Worm (Caenorhabditis elegans): ENCODE measurements around the gene C53A3.1.
A peak's percentile ranks its signal among the peaks of the same experiment; 100 is the strongest.

Gene C53A3.1

DNA sequence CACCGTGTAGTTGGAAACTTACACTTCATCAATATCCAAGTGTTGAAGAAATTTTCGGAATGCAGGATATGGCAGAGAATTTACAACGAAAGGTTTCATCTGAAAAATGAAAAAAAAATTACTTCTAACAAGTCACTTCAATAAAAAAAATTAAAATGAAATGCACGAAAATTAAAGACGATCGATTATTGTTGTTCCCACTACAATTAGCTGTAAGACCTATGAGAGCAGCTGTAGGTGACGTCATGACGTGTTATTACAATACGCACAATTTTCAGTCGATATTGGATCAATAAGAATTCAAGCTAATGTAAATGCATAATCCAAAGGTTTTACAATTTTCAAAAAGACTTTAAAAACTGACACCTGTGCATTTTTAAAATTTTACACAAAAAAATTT lies at the start of gene C53A3.1:
Gene C53A3.1, minus strand, starts transcription at position 101 of the 400 bp plus-strand sequence.
- TF ChIP-seq lin-38 (GFP tag; IDR thresholded peaks at IDR 0.05): no peak
- no peak for TF ChIP-seq mdl-1 (tag; optimal IDR thresholded peaks at IDR 0.05)
- TF ChIP-seq lin-1 (GFP tag; IDR thresholded peaks at IDR 0.05): no peak
- TF ChIP-seq ctbp-1 (GFP tag; IDR thresholded peaks at IDR 0.05): no peak
- no peak for TF ChIP-seq T26A8.4 (GFP tag; IDR thresholded peaks at IDR 0.05)
- no peak for TF ChIP-seq unc-62 (GFP tag; optimal IDR thresholded peaks at IDR 0.05 in 1 of 2)
- TF ChIP-seq unc-62 (tag; optimal IDR thresholded peaks at IDR 0.05): no peak
- TF ChIP-seq nhr-25 (tag; optimal IDR thresholded peaks at IDR 0.05; ENCODE audit: borderline replicate concordance, insufficient read depth): no peak
- no peak for TF ChIP-seq Y5F2A.4 (GFP tag; optimal IDR thresholded peaks at IDR 0.05)
- no peak for TF ChIP-seq nhr-28 (tag; optimal IDR thresholded peaks at IDR 0.05)
- no peak for TF ChIP-seq lin-15B (tag; optimal IDR thresholded peaks at IDR 0.05)

DNA sequence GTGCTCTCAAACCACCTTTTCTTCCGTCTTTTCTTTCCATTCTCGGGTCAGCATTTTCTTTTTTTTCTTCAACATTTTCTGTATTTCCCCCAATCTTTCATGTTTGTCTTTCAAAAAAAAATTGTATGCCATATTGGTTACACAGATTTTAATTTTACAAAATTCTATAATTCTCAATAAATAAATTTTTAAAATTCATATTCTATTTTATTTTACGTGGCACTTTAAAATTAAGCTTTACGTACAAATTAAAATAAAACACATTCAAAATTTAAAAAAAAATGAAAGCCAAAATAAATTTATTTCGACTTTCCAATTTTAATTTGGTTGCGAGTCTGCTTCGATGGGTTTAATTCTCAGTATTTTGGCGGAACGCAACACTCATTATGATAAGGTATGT lies 45.4 kb upstream of the C53A3.1 start, which contains the start of gene ZC250.5:
Gene ZC250.5, plus strand, starts transcription at position 301 of the 400 bp plus-strand sequence.
- no peak for TF ChIP-seq F37D6.2 (tag; optimal IDR thresholded peaks at IDR 0.05)
- TF ChIP-seq madf-9 (GFP tag; conservative IDR thresholded peaks at IDR 0.05): no peak
- no peak for TF ChIP-seq nhr-42 (GFP tag; IDR thresholded peaks at IDR 0.05)
- TF ChIP-seq mep-1 (tag; optimal IDR thresholded peaks at IDR 0.05): no peak
- no peak for TF ChIP-seq ceh-62 (tag; optimal IDR thresholded peaks at IDR 0.05)
- no peak for TF ChIP-seq lin-39 (tag; optimal IDR thresholded peaks at IDR 0.05)
- TF ChIP-seq dpl-1 (GFP tag; optimal IDR thresholded peaks at IDR 0.05): no peak
- no peak for TF ChIP-seq nhr-6 (tag; optimal IDR thresholded peaks at IDR 0.05)
- TF ChIP-seq Y105C5A.15 (GFP tag; IDR thresholded peaks at IDR 0.05): no peak
- no peak for TF ChIP-seq F10B5.3 (tag; optimal IDR thresholded peaks at IDR 0.05)
- no peak for TF ChIP-seq saeg-2 (GFP tag; IDR thresholded peaks at IDR 0.05)
- TF ChIP-seq ztf-11 (tag; optimal IDR thresholded peaks at IDR 0.05): no peak
- no peak for TF ChIP-seq daf-19 (GFP tag; conservative IDR thresholded peaks at IDR 0.05)
- TF ChIP-seq dve-1 (tag; optimal IDR thresholded peaks at IDR 0.05; ENCODE audit: insufficient read depth): no peak

ce11 chrV:5799373-5799772 lies 39.3 kb upstream of the C53A3.1 start, which contains the start of gene cyn-17:
TSS of gene cyn-17 (plus strand) at chrV:5799673.
- TF ChIP-seq sdz-12 (GFP tag; optimal IDR thresholded peaks at IDR 0.05): no peak
- no peak for TF ChIP-seq ceh-20 (GFP tag; IDR thresholded peaks at IDR 0.05)
- TF ChIP-seq saeg-2 (GFP tag; IDR thresholded peaks at IDR 0.05): no peak
- TF ChIP-seq nhr-28 (tag; optimal IDR thresholded peaks at IDR 0.05): no peak
- no peak for TF ChIP-seq cey-2 (tag; optimal IDR thresholded peaks at IDR 0.05; ENCODE audit: borderline replicate concordance, insufficient read depth)
- no peak for TF ChIP-seq lin-38 (GFP tag; IDR thresholded peaks at IDR 0.05)
- no peak for TF ChIP-seq skn-1 (tag; optimal IDR thresholded peaks at IDR 0.05)
- no peak for TF ChIP-seq gei-8 (GFP tag; optimal IDR thresholded peaks at IDR 0.05)
- no peak for TF ChIP-seq F49E8.2 (tag; optimal IDR thresholded peaks at IDR 0.05; ENCODE audit: borderline replicate concordance)

- TF ChIP-seq set-16 (GFP tag; IDR thresholded peaks at IDR 0.05) (no peak), aha-1 (tag) (peak; percentile 52)
These were observed 38.1 kb upstream of the C53A3.1 start, which contains the start of gene nstp-3 for ce11 chrV:5798132-5798531. TSS of gene nstp-3 (minus strand) at chrV:5798232.

DNA sequence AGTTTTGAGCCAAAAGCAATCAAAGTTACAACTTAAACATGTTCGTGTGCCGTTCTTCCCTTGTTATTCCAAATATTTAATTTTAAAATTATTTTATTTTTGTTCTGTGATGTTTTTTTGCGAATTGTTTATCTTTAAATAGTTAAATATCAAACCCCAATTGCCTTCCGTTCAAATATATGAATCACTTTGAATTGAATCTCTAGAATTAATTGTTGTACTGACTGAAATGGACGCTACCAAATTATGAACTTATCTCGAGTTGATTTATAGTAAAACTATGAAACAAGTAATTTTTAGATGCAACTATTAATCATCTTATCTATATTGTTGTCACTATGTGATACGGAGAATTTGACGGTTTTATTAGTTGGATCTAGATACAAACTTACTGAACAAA lies 32.0 kb upstream of the C53A3.1 start, which contains the start of gene ZC250.2:
Gene ZC250.2, plus strand, starts transcription at position 301 of the 400 bp plus-strand sequence.
- TF ChIP-seq zag-1 (tag; optimal IDR thresholded peaks at IDR 0.05) (no peak), ztf-7 (tag; optimal IDR thresholded peaks at IDR 0.05) (no peak), duxl-1 (tag; optimal IDR thresholded peaks at IDR 0.05; ENCODE audit: poor library complexity) (no peak)
